Fruit fly (Drosophila melanogaster): ENCODE results near the gene CtsL3.

The CtsL3 gene

dm6 chr3R:6008202-6009062 is 18.6 kb downstream of the CtsL3 start, which contains the start of gene Rm62 (continued):
- TF ChIP-seq CG15696 (tag; optimal IDR thresholded peaks at IDR 0.05): no peak
- TF ChIP-seq Ets97D (GFP tag; optimal IDR thresholded peaks at IDR 0.05): no peak
- TF ChIP-seq Xbp1 (GFP tag; optimal IDR thresholded peaks at IDR 0.05): no peak
- TF ChIP-seq Gug (GFP tag; IDR thresholded peaks at IDR 0.05): no peak
- no peak for TF ChIP-seq bowl (GFP tag; IDR thresholded peaks at IDR 0.05)
- peak; percentile 88 for TF ChIP-seq vvl (GFP tag; IDR thresholded peaks at IDR 0.05)
- TF ChIP-seq CG16779 (GFP tag; IDR thresholded peaks at IDR 0.05): no peak
- no peak for TF ChIP-seq odd (GFP tag; optimal IDR thresholded peaks at IDR 0.05)
- no peak for TF ChIP-seq ERR (GFP tag; optimal IDR thresholded peaks at IDR 0.05)
- no peak for TF ChIP-seq Lim3 (GFP tag; IDR thresholded peaks at IDR 0.05)
- no peak for TF ChIP-seq hkb (optimal IDR thresholded peaks at IDR 0.05)
- peak; percentile 56; the same call in 1 of the 2 replicates for TF ChIP-seq hkb (GFP tag; IDR thresholded peaks at IDR 0.05)
- TF ChIP-seq dmrt11E (tag; optimal IDR thresholded peaks at IDR 0.05): no peak
- no peak; the same call in 2 of the 3 replicates for TF ChIP-seq dysf (GFP tag; IDR thresholded peaks at IDR 0.05)
- no peak for TF ChIP-seq dati (GFP tag; IDR thresholded peaks at IDR 0.05)
- TF ChIP-seq CG7745 (tag; optimal IDR thresholded peaks at IDR 0.05): no peak
- no peak for TF ChIP-seq CG33213 (GFP tag; optimal IDR thresholded peaks at IDR 0.05)
- no peak for TF ChIP-seq hb (GFP tag; IDR thresholded peaks at IDR 0.05; ENCODE audit: partially characterized antibody)
- no peak for TF ChIP-seq pb (GFP tag; optimal IDR thresholded peaks at IDR 0.05)
- peak; percentile 52 for TF ChIP-seq sob (GFP tag; IDR thresholded peaks at IDR 0.05)
- peak; percentile 60 for TF ChIP-seq oc (tag; optimal IDR thresholded peaks at IDR 0.05)
- no peak for TF ChIP-seq Trl (optimal IDR thresholded peaks at IDR 0.05)
- TF ChIP-seq Trl (GFP tag; optimal IDR thresholded peaks at IDR 0.05): no peak
- no peak for TF ChIP-seq tll (GFP tag; optimal IDR thresholded peaks at IDR 0.05)
- TF ChIP-seq CG11456 (GFP tag; IDR thresholded peaks at IDR 0.05): no peak
- TF ChIP-seq CG6689 (GFP tag; IDR thresholded peaks at IDR 0.05): no peak
- TF ChIP-seq Hr78 (GFP tag; optimal IDR thresholded peaks at IDR 0.05): no peak
- no peak for TF ChIP-seq CG4424 (GFP tag; optimal IDR thresholded peaks at IDR 0.05)
- TF ChIP-seq Dll (GFP tag; IDR thresholded peaks at IDR 0.05; ENCODE audit: partially characterized antibody): 0 out of 4 replicates have a peak, but pooled peaks have one; percentile 12
- TF ChIP-seq zen (tag; optimal IDR thresholded peaks at IDR 0.05): no peak
- TF ChIP-seq CG16863 (GFP tag; optimal IDR thresholded peaks at IDR 0.05): no peak
- TF ChIP-seq CG2712 (tag; optimal IDR thresholded peaks at IDR 0.05): peak; percentile 8
- TF ChIP-seq CG34422 (GFP tag; IDR thresholded peaks at IDR 0.05): peak; percentile 84; the same call in 2 of the 3 replicates
- TF ChIP-seq wdn (GFP tag; IDR thresholded peaks at IDR 0.05): no peak
- TF ChIP-seq caup (GFP tag; optimal IDR thresholded peaks at IDR 0.05; ENCODE audit: severe bottlenecking): peak; percentile 35
- TF ChIP-seq stc (GFP tag; IDR thresholded peaks at IDR 0.05): no peak; the same call in 1 of the 2 replicates
- TF ChIP-seq kay (GFP tag; optimal IDR thresholded peaks at IDR 0.05): no peak
- peak; percentile 40; the same call in 1 of the 2 replicates for TF ChIP-seq unc-4 (GFP tag; IDR thresholded peaks at IDR 0.05; ENCODE audit: partially characterized antibody)
- no peak for TF ChIP-seq Max (GFP tag; optimal IDR thresholded peaks at IDR 0.05)
- TF ChIP-seq CG13287 (GFP tag; IDR thresholded peaks at IDR 0.05; ENCODE audit: partially characterized antibody): peak; percentile 57
- peak; percentile 1 for TF ChIP-seq CG14710 (tag; optimal IDR thresholded peaks at IDR 0.05)
- TF ChIP-seq CG10321 (GFP tag; IDR thresholded peaks at IDR 0.05): no peak
- TF ChIP-seq CG2875 (GFP tag; optimal IDR thresholded peaks at IDR 0.05): peak; percentile 14
- TF ChIP-seq nerfin-1 (tag; optimal IDR thresholded peaks at IDR 0.05): peak; percentile 3
- TF ChIP-seq Hand (GFP tag; optimal IDR thresholded peaks at IDR 0.05): peak; percentile 11
- TF ChIP-seq Eip74EF (GFP tag; optimal IDR thresholded peaks at IDR 0.05): peak in 1 of 2 experiments; percentile 21
- TF ChIP-seq CG11085 (GFP tag; IDR thresholded peaks at IDR 0.05): no peak
- TF ChIP-seq CoRest (tag; optimal IDR thresholded peaks at IDR 0.05): no peak
- no peak for TF ChIP-seq CG6654 (GFP tag; optimal IDR thresholded peaks at IDR 0.05)

Data from whole organism, embryonic.